Fruit fly (Drosophila melanogaster) whole organism, embryonic: ENCODE results near the gene CG11560.

Source experiments
- Bgb ChIP-seq: fragments of 200-800 bp; sonication (Bioruptor generic); IDR thresholded peaks from 2 replicates; pipeline ENCODE4 v1.3.6; 2022; ENCODE audit warnings: missing biosample characterization, missing genetic modification characterization; ENCODE audit not compliant: partially characterized antibody
- CG12236 ChIP-seq: fragments of 200-800 bp; sonication (Bioruptor generic); optimal IDR thresholded peaks from 2 replicates; lab custom pipeline; 2016; ENCODE audit warnings: missing biosample characterization, missing genetic modification characterization
- CG14710 ChIP-seq: fragments of 200-800 bp; sonication (Bioruptor generic); optimal IDR thresholded peaks from 3 replicates; lab custom pipeline; 2019; ENCODE audit warnings: missing biosample characterization, mild to moderate bottlenecking, missing genetic modification characterization, moderate library complexity
- CG1529 ChIP-seq: fragments of 200-800 bp; sonication (Bioruptor generic); optimal IDR thresholded peaks from 3 replicates; lab custom pipeline; 2018; ENCODE audit warnings: missing biosample characterization, missing genetic modification characterization
- CG15514 ChIP-seq: fragments of 200-800 bp; sonication (Bioruptor generic); optimal IDR thresholded peaks from 3 replicates; lab custom pipeline; 2017; ENCODE audit warnings: missing biosample characterization, missing genetic modification characterization, mild to moderate bottlenecking, moderate library complexity, missing genetic modification reagents
- CG16863 ChIP-seq: fragments of 200-800 bp; sonication (Bioruptor generic); optimal IDR thresholded peaks from 3 replicates; lab custom pipeline; 2016; ENCODE audit warnings: missing biosample characterization, missing genetic modification characterization
- CG17359 ChIP-seq: fragments of 200-800 bp; sonication (Bioruptor generic); optimal IDR thresholded peaks from 3 replicates; lab custom pipeline; 2018; ENCODE audit warnings: missing biosample characterization, mild to moderate bottlenecking, missing genetic modification characterization, moderate library complexity
- CG17802 ChIP-seq: fragments of 200-800 bp; sonication (Bioruptor generic); optimal IDR thresholded peaks from 2 replicates; lab custom pipeline; 2018; ENCODE audit warnings: missing biosample characterization, mild to moderate bottlenecking, missing genetic modification characterization, moderate library complexity
- CG17912 ChIP-seq: fragments of 200-800 bp; sonication (Bioruptor generic); optimal IDR thresholded peaks from 2 replicates; lab custom pipeline; 2018; ENCODE audit warnings: missing biosample characterization, mild to moderate bottlenecking, missing genetic modification characterization
- CG18764 ChIP-seq: fragments of 200-800 bp; sonication (Bioruptor generic); optimal IDR thresholded peaks from 3 replicates; lab custom pipeline; 2016; ENCODE audit warnings: missing biosample characterization, missing genetic modification characterization
- CG2129 ChIP-seq: fragments of 200-800 bp; sonication (Bioruptor generic); IDR thresholded peaks from 2 replicates; pipeline ENCODE4 v1.3.6; 2022; ENCODE audit warnings: missing biosample characterization, missing genetic modification characterization; ENCODE audit not compliant: partially characterized antibody
- CG3065 ChIP-seq: fragments of 200-800 bp; sonication (Bioruptor generic); optimal IDR thresholded peaks from 2 replicates; lab custom pipeline; 2016; ENCODE audit warnings: missing biosample characterization, missing genetic modification characterization
- CG31441 ChIP-seq: fragments of 200-800 bp; sonication (Bioruptor generic); IDR thresholded peaks from 2 replicates; pipeline ENCODE4 v1.3.6; 2022; ENCODE audit warnings: missing biosample characterization, missing genetic modification characterization
- CG34224 ChIP-seq: fragments of 200-800 bp; sonication (Bioruptor generic); IDR thresholded peaks from 3 replicates; pipeline ENCODE4 v1.3.6; 2022; ENCODE audit warnings: missing biosample characterization, missing genetic modification characterization; ENCODE audit not compliant: partially characterized antibody
- CG4707 ChIP-seq: fragments of 200-800 bp; sonication (Bioruptor generic); optimal IDR thresholded peaks from 2 replicates; lab custom pipeline; 2018; ENCODE audit warnings: missing biosample characterization, mild to moderate bottlenecking, missing genetic modification characterization, moderate library complexity
- CG4730 ChIP-seq: fragments of 200-800 bp; sonication (Bioruptor generic); IDR thresholded peaks from 2 replicates; pipeline ENCODE4 v1.3.6; 2022; ENCODE audit warnings: missing biosample characterization, missing genetic modification characterization
- CG6683 ChIP-seq: fragments of 200-800 bp; sonication (Bioruptor generic); optimal IDR thresholded peaks from 2 replicates; lab custom pipeline; 2017; ENCODE audit warnings: missing biosample characterization, mild to moderate bottlenecking, missing genetic modification characterization, missing genetic modification reagents
- CG6765 ChIP-seq: fragments of 200-800 bp; sonication (Bioruptor generic); optimal IDR thresholded peaks from 3 replicates; lab custom pipeline; 2017; ENCODE audit warnings: missing biosample characterization, mild to moderate bottlenecking, missing genetic modification characterization
- CG6791 ChIP-seq: fragments of 200-800 bp; sonication (Bioruptor generic); IDR thresholded peaks from 3 replicates; pipeline ENCODE4 v1.3.6; 2022; ENCODE audit warnings: missing biosample characterization, missing genetic modification characterization; ENCODE audit not compliant: partially characterized antibody
- CG7357 ChIP-seq: fragments of 200-800 bp; sonication (Bioruptor generic); IDR thresholded peaks from 3 replicates; pipeline ENCODE4 v1.3.6; 2022; ENCODE audit warnings: missing biosample characterization, missing genetic modification characterization
- CG7372 ChIP-seq: fragments of 200-800 bp; sonication (Bioruptor generic); IDR thresholded peaks from 2 replicates; pipeline ENCODE4 v1.3.6; 2022; ENCODE audit warnings: missing biosample characterization, missing genetic modification characterization
- CG7556 ChIP-seq: fragments of 200-800 bp; sonication (Bioruptor generic); optimal IDR thresholded peaks from 2 replicates; lab custom pipeline; 2017; ENCODE audit warnings: missing biosample characterization, mild to moderate bottlenecking, missing genetic modification characterization
- Chrac-16 ChIP-seq: fragments of 200-800 bp; sonication (Bioruptor generic); optimal IDR thresholded peaks from 3 replicates; lab custom pipeline; 2016; ENCODE audit warnings: missing biosample characterization, missing genetic modification characterization
- D ChIP-seq, 2 experiments: fragments of 200-800 bp in 1 of 2; fragments of >200 bp in 1 of 2; sonication (Bioruptor generic) in 1 of 2; optimal IDR thresholded peaks; 2 replicates in 1 of 2; 3 replicates in 1 of 2; lab custom pipeline; 2017; ENCODE audit warnings: mild to moderate bottlenecking in 1 of 2, missing biosample characterization in 1 of 2, missing genetic modification characterization in 1 of 2, missing genetic modification reagents in 1 of 2
- E2f2 ChIP-seq: fragments of 200-800 bp; sonication (Bioruptor generic); IDR thresholded peaks from 2 replicates; pipeline ENCODE4 v1.3.6; 2022; ENCODE audit warnings: missing biosample characterization, missing genetic modification characterization
- Ets97D ChIP-seq: fragments of 200-800 bp; sonication (Bioruptor generic); optimal IDR thresholded peaks from 3 replicates; lab custom pipeline; 2016; ENCODE audit warnings: missing biosample characterization, missing genetic modification characterization
- HmgZ ChIP-seq: fragments of 200-800 bp; sonication (Bioruptor generic); optimal IDR thresholded peaks from 2 replicates; lab custom pipeline; 2018; ENCODE audit warnings: missing biosample characterization, mild to moderate bottlenecking, missing genetic modification characterization
- Hr51 ChIP-seq, 2 experiments: fragments of 200-800 bp; sonication (Bioruptor generic); optimal IDR thresholded peaks; 2 replicates in 1 of 2; 3 replicates in 1 of 2; lab custom pipeline; 2016 to 2018; ENCODE audit warnings: missing biosample characterization in 2 of 2, missing genetic modification characterization in 2 of 2, mild to moderate bottlenecking in 1 of 2, moderate library complexity in 1 of 2
- MESR4 ChIP-seq: fragments of 200-800 bp; sonication (Bioruptor generic); optimal IDR thresholded peaks from 2 replicates; lab custom pipeline; 2018; ENCODE audit warnings: missing biosample characterization, mild to moderate bottlenecking, missing genetic modification characterization, moderate library complexity
- Opbp ChIP-seq: fragments of 200-800 bp; sonication (Bioruptor generic); IDR thresholded peaks from 3 replicates; pipeline ENCODE4 v1.3.6; 2022; ENCODE audit warnings: missing biosample characterization, missing genetic modification characterization; ENCODE audit not compliant: partially characterized antibody
- Ptx1 ChIP-seq: fragments of 200-800 bp; sonication (Bioruptor generic); IDR thresholded peaks from 2 replicates; pipeline ENCODE4 v1.3.6; 2022; ENCODE audit warnings: missing biosample characterization, missing genetic modification characterization
- Rfx ChIP-seq: fragments of 200-800 bp; sonication (Bioruptor generic); IDR thresholded peaks from 2 replicates; pipeline ENCODE4 v1.3.6; 2022; ENCODE audit warnings: missing biosample characterization, missing genetic modification characterization
- Sin3A ChIP-seq: fragments of >200 bp; optimal IDR thresholded peaks from 2 replicates; lab custom pipeline; 2018
- Sox102F ChIP-seq: fragments of 200-800 bp; sonication (Bioruptor generic); optimal IDR thresholded peaks from 2 replicates; lab custom pipeline; 2018; ENCODE audit warnings: missing biosample characterization, mild to moderate bottlenecking, missing genetic modification characterization, moderate library complexity
- Sry-δ ChIP-seq: fragments of 200-800 bp; sonication (Bioruptor generic); optimal IDR thresholded peaks from 2 replicates; lab custom pipeline; 2016; ENCODE audit warnings: missing biosample characterization, missing genetic modification characterization
- ara ChIP-seq: fragments of 200-800 bp; sonication (Bioruptor generic); IDR thresholded peaks from 2 replicates; pipeline ENCODE4 v1.3.6; 2022; ENCODE audit warnings: missing biosample characterization, missing genetic modification characterization
- cas ChIP-seq: fragments of 200-800 bp; sonication (Bioruptor generic); IDR thresholded peaks from 2 replicates; pipeline ENCODE4 v1.3.6; 2022; ENCODE audit warnings: missing biosample characterization, missing genetic modification characterization
- esg ChIP-seq: fragments of 200-800 bp; sonication (Bioruptor generic); conservative IDR thresholded peaks from 2 replicates; pipeline ENCODE4 v1.3.6; 2022; ENCODE audit warnings: missing biosample characterization, missing genetic modification characterization
- hbn ChIP-seq: fragments of 200-800 bp; sonication (Bioruptor generic); IDR thresholded peaks from 2 replicates; pipeline ENCODE4 v1.3.6; 2022; ENCODE audit warnings: missing biosample characterization, missing genetic modification characterization; ENCODE audit not compliant: partially characterized antibody
- knrl ChIP-seq: fragments of 200-800 bp; sonication (Bioruptor generic); IDR thresholded peaks from 3 replicates; pipeline ENCODE4 v1.3.6; 2022; ENCODE audit warnings: missing biosample characterization, missing genetic modification characterization; ENCODE audit not compliant: partially characterized antibody
- phol ChIP-seq: fragments of 200-800 bp; sonication (Bioruptor generic); optimal IDR thresholded peaks from 3 replicates; lab custom pipeline; 2018; ENCODE audit warnings: missing biosample characterization, mild to moderate bottlenecking, missing genetic modification characterization, moderate library complexity
- salm ChIP-seq: fragments of 200-800 bp; sonication (Bioruptor generic); optimal IDR thresholded peaks from 2 replicates; lab custom pipeline; 2018; ENCODE audit warnings: missing biosample characterization, mild to moderate bottlenecking, missing genetic modification characterization
- sim ChIP-seq: fragments of 200-800 bp; sonication (Bioruptor generic); IDR thresholded peaks from 2 replicates; pipeline ENCODE4 v1.3.6; 2022; ENCODE audit warnings: missing biosample characterization, missing genetic modification characterization
- sqz ChIP-seq: fragments of 200-800 bp; sonication (Bioruptor generic); optimal IDR thresholded peaks from 3 replicates; lab custom pipeline; 2018; ENCODE audit warnings: missing biosample characterization, mild to moderate bottlenecking, missing genetic modification characterization
- tll ChIP-seq, 2 experiments: fragments of 200-800 bp in 1 of 2; fragments of >200 bp in 1 of 2; sonication (Bioruptor generic) in 1 of 2; optimal IDR thresholded peaks; 2 replicates each; lab custom pipeline; 2017 to 2019; ENCODE audit warnings: missing biosample characterization in 2 of 2, missing genetic modification characterization in 2 of 2, mild to moderate bottlenecking in 1 of 2, moderate library complexity in 1 of 2
- tup ChIP-seq: fragments of 200-800 bp; sonication (Bioruptor generic); optimal IDR thresholded peaks from 2 replicates; lab custom pipeline; 2016; ENCODE audit warnings: missing biosample characterization, mild to moderate bottlenecking, missing genetic modification characterization, moderate library complexity
- z ChIP-seq: fragments of 200-800 bp; sonication (Bioruptor generic); IDR thresholded peaks from 3 replicates; pipeline ENCODE4 v1.3.6; 2022; ENCODE audit warnings: missing biosample characterization, missing genetic modification characterization
- zen2 ChIP-seq: fragments of 200-800 bp; sonication (Bioruptor generic); IDR thresholded peaks from 3 replicates; pipeline ENCODE4 v1.3.6; 2022; ENCODE audit warnings: missing biosample characterization, missing genetic modification characterization; ENCODE audit not compliant: partially characterized antibody

CG11560 gene

dm6 chr3L:12119875-12120485 is at the start of gene CG11560:
Gene CG11560 (plus strand): TSS chr3L:12120019.
- TF ChIP-seq Ets97D (GFP tag; lab: Kevin White, UChicago) (peak; percentile 19), HmgZ (tag; lab: Kevin White, UChicago) (peak; percentile 16), CG6765 (GFP tag; lab: Kevin White, UChicago) (no peak), sim (no peak), CG7357 (GFP tag; lab: Robert Waterston, UW) (0 out of 3 replicates have a peak, but pooled peaks have one; percentile 36), CG14710 (tag; lab: Kevin White, UChicago) (peak; percentile 19), Rfx (GFP tag; lab: Robert Waterston, UW) (no peak), CG6683 (GFP tag; lab: Kevin White, UChicago) (no peak), hbn (GFP tag; lab: Robert Waterston, UW) (peak; percentile 71), Opbp (peak; percentile 40; the same call in 2 of the 3 replicates), CG17359 (tag; lab: Kevin White, UChicago) (peak; percentile 83), MESR4 (GFP tag; lab: Kevin White, UChicago) (peak; percentile 72), z (GFP tag; lab: Robert Waterston, UW) (no peak), Ptx1 (GFP tag; lab: Robert Waterston, UW) (no peak), D (optimal IDR thresholded peaks at IDR 0.05; lab: Kevin White, UChicago) (no peak), D (GFP tag; optimal IDR thresholded peaks at IDR 0.05; lab: Kevin White, UChicago) (no peak), E2f2 (GFP tag; lab: Robert Waterston, UW) (peak; percentile 75), Chrac-16 (GFP tag; lab: Kevin White, UChicago) (no peak), Hr51 (GFP tag; optimal IDR thresholded peaks at IDR 0.05; lab: Kevin White, UChicago) (no peak), cas (GFP tag; lab: Robert Waterston, UW) (no peak), CG1529 (GFP tag; lab: Kevin White, UChicago) (no peak), ara (GFP tag; lab: Robert Waterston, UW) (no peak), CG4730 (GFP tag; lab: Robert Waterston, UW) (no peak), CG3065 (no peak), CG7372 (GFP tag; lab: Robert Waterston, UW) (no peak), CG31441 (GFP tag; lab: Robert Waterston, UW) (no peak), tll (GFP tag; optimal IDR thresholded peaks at IDR 0.05; lab: Kevin White, UChicago) (no peak), esg (GFP tag; lab: Robert Waterston, UW) (no peak), knrl (GFP tag; lab: Robert Waterston, UW) (peak; percentile 42; the same call in 2 of the 3 replicates), phol (tag; lab: Kevin White, UChicago) (peak; percentile 43), CG17802 (tag; lab: Kevin White, UChicago) (no peak), CG34224 (GFP tag; lab: Robert Waterston, UW) (peak; percentile 67), CG6791 (peak; percentile 55; the same call in 2 of the 3 replicates), CG2129 (GFP tag; lab: Robert Waterston, UW) (peak; percentile 42), Sin3A (lab: Kevin White, UChicago) (no peak), Sry-δ (GFP tag; lab: Kevin White, UChicago) (peak; percentile 61), CG17912 (no peak), tup (GFP tag; lab: Kevin White, UChicago) (no peak), CG4707 (no peak), Sox102F (no peak), sqz (GFP tag; lab: Kevin White, UChicago) (peak; percentile 60), CG16863 (GFP tag; lab: Kevin White, UChicago) (no peak), CG7556 (GFP tag; lab: Kevin White, UChicago) (no peak), salm (tag; lab: Kevin White, UChicago) (no peak), CG12236 (GFP tag; lab: Kevin White, UChicago) (no peak), Bgb (GFP tag; lab: Robert Waterston, UW) (peak; percentile 67), zen2 (GFP tag; lab: Robert Waterston, UW) (peak; percentile 28; the same call in 1 of the 3 replicates), CG18764 (GFP tag; lab: Kevin White, UChicago) (no peak), CG15514 (GFP tag; lab: Kevin White, UChicago) (peak; percentile 44)
